Fruit fly (Drosophila melanogaster) whole organism, embryonic: ENCODE measurements around the gene CG31109.

ENCODE experiments used
- Abd-B ChIP-seq: fragments of 200-800 bp; sonication (Bioruptor generic); optimal IDR thresholded peaks from 2 replicates; lab custom pipeline; 2018; ENCODE audit warnings: missing biosample characterization, mild to moderate bottlenecking, missing genetic modification characterization, moderate library complexity
- Aef1 ChIP-seq: fragments of 200-800 bp; sonication (Bioruptor generic); IDR thresholded peaks from 3 replicates; pipeline ENCODE4 v1.3.6; 2022; ENCODE audit warnings: missing biosample characterization, missing genetic modification characterization
- Asciz ChIP-seq: fragments of 200-800 bp; sonication (Bioruptor generic); optimal IDR thresholded peaks from 2 replicates; lab custom pipeline; 2017; ENCODE audit warnings: missing biosample characterization, mild to moderate bottlenecking, missing genetic modification characterization, missing genetic modification reagents
- B-H1 ChIP-seq: fragments of 200-800 bp; sonication (Bioruptor generic); IDR thresholded peaks from 3 replicates; pipeline ENCODE4 v1.3.6; 2022; ENCODE audit warnings: missing biosample characterization, missing genetic modification characterization
- C15 ChIP-seq: fragments of 200-800 bp; sonication (Bioruptor generic); IDR thresholded peaks from 3 replicates; pipeline ENCODE4 v1.3.6; 2022; ENCODE audit warnings: missing biosample characterization, missing genetic modification characterization
- CG10274 ChIP-seq: fragments of 200-800 bp; sonication (Bioruptor generic); optimal IDR thresholded peaks from 3 replicates; lab custom pipeline; 2017; ENCODE audit warnings: missing biosample characterization, mild to moderate bottlenecking, missing genetic modification characterization
- CG10565 ChIP-seq: fragments of 200-800 bp; sonication (Bioruptor generic); optimal IDR thresholded peaks from 3 replicates; lab custom pipeline; 2016; ENCODE audit warnings: missing biosample characterization, mild to moderate bottlenecking, missing genetic modification characterization
- CG12391 ChIP-seq: fragments of 200-800 bp; sonication (Bioruptor generic); optimal IDR thresholded peaks from 3 replicates; lab custom pipeline; 2018; ENCODE audit warnings: missing biosample characterization, mild to moderate bottlenecking, missing genetic modification characterization, moderate library complexity
- CG14860 ChIP-seq: fragments of 200-800 bp; sonication (Bioruptor generic); IDR thresholded peaks from 3 replicates; pipeline ENCODE4 v1.3.6; 2022; ENCODE audit warnings: missing biosample characterization, missing genetic modification characterization; ENCODE audit not compliant: partially characterized antibody
- CG16815 ChIP-seq: fragments of 200-800 bp; sonication (Bioruptor generic); optimal IDR thresholded peaks from 3 replicates; lab custom pipeline; 2017; ENCODE audit warnings: missing biosample characterization, mild to moderate bottlenecking, missing genetic modification characterization
- CG17328 ChIP-seq: fragments of 200-800 bp; sonication (Bioruptor generic); IDR thresholded peaks from 2 replicates; pipeline ENCODE4 v1.3.6; 2022; ENCODE audit warnings: missing biosample characterization, missing genetic modification characterization
- CG31441 ChIP-seq: fragments of 200-800 bp; sonication (Bioruptor generic); IDR thresholded peaks from 2 replicates; pipeline ENCODE4 v1.3.6; 2022; ENCODE audit warnings: missing biosample characterization, missing genetic modification characterization
- CG9609 ChIP-seq: fragments of 200-800 bp; sonication (Bioruptor generic); optimal IDR thresholded peaks from 3 replicates; lab custom pipeline; 2016; ENCODE audit warnings: missing biosample characterization, missing genetic modification characterization
- CrebB ChIP-seq: fragments of 200-800 bp; sonication (Bioruptor generic); optimal IDR thresholded peaks from 3 replicates; lab custom pipeline; 2018; ENCODE audit warnings: missing biosample characterization, mild to moderate bottlenecking, missing genetic modification characterization
- Doc2 ChIP-seq: fragments of 200-800 bp; sonication (Bioruptor generic); IDR thresholded peaks from 2 replicates; pipeline ENCODE4 v1.3.6; 2022; ENCODE audit warnings: missing biosample characterization, missing genetic modification characterization
- HHEX ChIP-seq: fragments of 200-800 bp; sonication (Bioruptor generic); optimal IDR thresholded peaks from 3 replicates; lab custom pipeline; 2017; ENCODE audit warnings: missing biosample characterization, mild to moderate bottlenecking, missing genetic modification characterization, missing genetic modification reagents
- HLHmδ ChIP-seq: fragments of 200-800 bp; sonication (Bioruptor generic); optimal IDR thresholded peaks from 2 replicates; lab custom pipeline; 2018; ENCODE audit warnings: missing biosample characterization, mild to moderate bottlenecking, missing genetic modification characterization, moderate library complexity
- HmgD ChIP-seq: fragments of 200-800 bp; sonication (Bioruptor generic); optimal IDR thresholded peaks from 3 replicates; lab custom pipeline; 2016; ENCODE audit warnings: missing biosample characterization, missing genetic modification characterization
- Hr39 ChIP-seq: fragments of >200 bp; optimal IDR thresholded peaks from 2 replicates; lab custom pipeline; 2017
- MBD-R2 ChIP-seq: fragments of 200-800 bp; sonication (Bioruptor generic); IDR thresholded peaks from 2 replicates; pipeline ENCODE4 v1.3.6; 2022; ENCODE audit warnings: missing biosample characterization, missing genetic modification characterization
- MTF-1 ChIP-seq: fragments of 200-800 bp; sonication (Bioruptor generic); optimal IDR thresholded peaks from 2 replicates; lab custom pipeline; 2018; ENCODE audit warnings: missing biosample characterization, mild to moderate bottlenecking, missing genetic modification characterization, borderline replicate concordance
- Ptx1 ChIP-seq: fragments of 200-800 bp; sonication (Bioruptor generic); IDR thresholded peaks from 2 replicates; pipeline ENCODE4 v1.3.6; 2022; ENCODE audit warnings: missing biosample characterization, missing genetic modification characterization
- Spps ChIP-seq: fragments of 200-800 bp; sonication (Bioruptor generic); optimal IDR thresholded peaks from 2 replicates; lab custom pipeline; 2018; ENCODE audit warnings: missing biosample characterization, mild to moderate bottlenecking, missing genetic modification characterization
- Ssrp ChIP-seq: fragments of 200-800 bp; sonication (Bioruptor generic); optimal IDR thresholded peaks from 2 replicates; lab custom pipeline; 2018; ENCODE audit warnings: missing biosample characterization, mild to moderate bottlenecking, missing genetic modification characterization, moderate library complexity
- TFAM ChIP-seq: fragments of 200-800 bp; sonication (Bioruptor generic); optimal IDR thresholded peaks from 2 replicates; lab custom pipeline; 2017; ENCODE audit warnings: missing biosample characterization, missing genetic modification characterization, inconsistent platforms
- YL-1 ChIP-seq: fragments of 200-800 bp; sonication (Bioruptor generic); optimal IDR thresholded peaks from 3 replicates; lab custom pipeline; 2017; ENCODE audit warnings: missing biosample characterization, mild to moderate bottlenecking, missing genetic modification characterization
- ash1 ChIP-seq: fragments of 200-800 bp; sonication (Bioruptor generic); optimal IDR thresholded peaks from 2 replicates; lab custom pipeline; 2018; ENCODE audit warnings: missing biosample characterization, mild to moderate bottlenecking, missing genetic modification characterization
- cas ChIP-seq: fragments of 200-800 bp; sonication (Bioruptor generic); IDR thresholded peaks from 2 replicates; pipeline ENCODE4 v1.3.6; 2022; ENCODE audit warnings: missing biosample characterization, missing genetic modification characterization
- chif ChIP-seq, 2 experiments: fragments of 200-800 bp; sonication (Bioruptor generic); optimal IDR thresholded peaks; 3 replicates each; lab custom pipeline; 2016; ENCODE audit warnings: missing biosample characterization in 2 of 2, missing genetic modification characterization in 2 of 2
- ems ChIP-seq: fragments of 200-800 bp; sonication (Bioruptor generic); optimal IDR thresholded peaks from 3 replicates; lab custom pipeline; 2016; ENCODE audit warnings: missing biosample characterization, missing genetic modification characterization
- eve ChIP-seq, 2 experiments: fragments of >200 bp; optimal IDR thresholded peaks; 2 replicates each; lab custom pipeline; 2017; ENCODE audit warnings: missing biosample characterization in 2 of 2, missing genetic modification characterization in 2 of 2
- ewg ChIP-seq: fragments of 200-800 bp; sonication (Bioruptor generic); optimal IDR thresholded peaks from 3 replicates; lab custom pipeline; 2017; ENCODE audit warnings: mild to moderate bottlenecking, missing biosample characterization, missing genetic modification reagents, missing genetic modification characterization
- fd3F ChIP-seq: fragments of 200-800 bp; sonication (Bioruptor generic); optimal IDR thresholded peaks from 2 replicates; lab custom pipeline; 2018; ENCODE audit warnings: missing biosample characterization, mild to moderate bottlenecking, missing genetic modification characterization, moderate library complexity
- ftz-f1 ChIP-seq: fragments of 200-800 bp; sonication (Bioruptor generic); optimal IDR thresholded peaks from 2 replicates; lab custom pipeline; 2016; ENCODE audit warnings: missing biosample characterization, missing genetic modification characterization
- h ChIP-seq: fragments of >200 bp; optimal IDR thresholded peaks from 2 replicates; lab custom pipeline; 2017
- hth ChIP-seq: fragments of >200 bp; optimal IDR thresholded peaks from 2 replicates; lab custom pipeline; 2017; ENCODE audit warnings: inconsistent platforms
- inv ChIP-seq: fragments of 200-800 bp; sonication (Bioruptor generic); IDR thresholded peaks from 2 replicates; pipeline ENCODE4 v1.3.6; 2022; ENCODE audit warnings: missing biosample characterization, missing genetic modification characterization; ENCODE audit not compliant: partially characterized antibody
- mirr ChIP-seq: fragments of 200-800 bp; sonication (Bioruptor generic); optimal IDR thresholded peaks from 3 replicates; lab custom pipeline; 2018; ENCODE audit warnings: missing biosample characterization, mild to moderate bottlenecking, missing genetic modification characterization
- peb ChIP-seq: fragments of 200-800 bp; sonication (Bioruptor generic); IDR thresholded peaks from 2 replicates; pipeline ENCODE4 v1.3.6; 2022; ENCODE audit warnings: missing biosample characterization, missing genetic modification characterization
- pho ChIP-seq: fragments of 200-800 bp; sonication (Bioruptor generic); optimal IDR thresholded peaks from 2 replicates; lab custom pipeline; 2016; ENCODE audit warnings: missing biosample characterization, missing genetic modification characterization
- pum ChIP-seq: fragments of 200-800 bp; sonication (Bioruptor generic); optimal IDR thresholded peaks from 2 replicates; lab custom pipeline; 2016; ENCODE audit warnings: missing biosample characterization, missing genetic modification characterization
- ranshi ChIP-seq: fragments of 200-800 bp; sonication (Bioruptor generic); IDR thresholded peaks from 2 replicates; pipeline ENCODE4 v1.3.6; 2022; ENCODE audit warnings: missing biosample characterization, missing genetic modification characterization
- run ChIP-seq: fragments of 200-800 bp; sonication (Bioruptor generic); optimal IDR thresholded peaks from 3 replicates; lab custom pipeline; 2018; ENCODE audit warnings: missing biosample characterization, mild to moderate bottlenecking, missing genetic modification characterization
- salm ChIP-seq: fragments of 200-800 bp; sonication (Bioruptor generic); optimal IDR thresholded peaks from 2 replicates; lab custom pipeline; 2018; ENCODE audit warnings: missing biosample characterization, mild to moderate bottlenecking, missing genetic modification characterization
- sens-2 ChIP-seq: fragments of 200-800 bp; sonication (Bioruptor generic); IDR thresholded peaks from 2 replicates; pipeline ENCODE4 v1.3.6; 2022; ENCODE audit warnings: missing biosample characterization, missing genetic modification characterization
- sima ChIP-seq: fragments of 200-800 bp; sonication (Bioruptor generic); optimal IDR thresholded peaks from 2 replicates; lab custom pipeline; 2016; ENCODE audit warnings: missing biosample characterization, missing genetic modification characterization
- slbo ChIP-seq: fragments of 200-800 bp; sonication (Bioruptor generic); IDR thresholded peaks from 2 replicates; pipeline ENCODE4 v1.3.6; 2022; ENCODE audit warnings: missing biosample characterization, missing genetic modification characterization
- sqz ChIP-seq: fragments of 200-800 bp; sonication (Bioruptor generic); optimal IDR thresholded peaks from 3 replicates; lab custom pipeline; 2018; ENCODE audit warnings: missing biosample characterization, mild to moderate bottlenecking, missing genetic modification characterization
- stwl ChIP-seq: fragments of 200-800 bp; sonication (Bioruptor generic); optimal IDR thresholded peaks from 3 replicates; lab custom pipeline; 2018; ENCODE audit warnings: missing biosample characterization, mild to moderate bottlenecking, missing genetic modification characterization, moderate library complexity
- zen ChIP-seq: fragments of 200-800 bp; sonication (Bioruptor generic); optimal IDR thresholded peaks from 3 replicates; lab custom pipeline; 2018; ENCODE audit warnings: missing biosample characterization, mild to moderate bottlenecking, missing genetic modification characterization, moderate library complexity
- zf30C ChIP-seq: fragments of 200-800 bp; sonication (Bioruptor generic); optimal IDR thresholded peaks from 3 replicates; lab custom pipeline; 2018; ENCODE audit warnings: missing biosample characterization, mild to moderate bottlenecking, missing genetic modification characterization

The CG31109 gene

dm6 chr3R:25049742-25050517 is 4.5 kb downstream of the CG31109 start (continued):
- TF ChIP-seq slbo (GFP tag; lab: Robert Waterston, UW) (no peak), TFAM (GFP tag; lab: Kevin White, UChicago) (no peak), Asciz (GFP tag; lab: Kevin White, UChicago) (peak; percentile 17), pho (GFP tag; lab: Kevin White, UChicago) (no peak), ranshi (GFP tag; lab: Robert Waterston, UW) (no peak), Ptx1 (GFP tag; lab: Robert Waterston, UW) (no peak), inv (GFP tag; lab: Robert Waterston, UW) (no peak), ash1 (GFP tag; lab: Kevin White, UChicago) (no peak), B-H1 (GFP tag; lab: Robert Waterston, UW) (no peak), MBD-R2 (no peak), C15 (GFP tag; lab: Robert Waterston, UW) (no peak), zf30C (GFP tag; lab: Kevin White, UChicago) (peak; percentile 11), fd3F (GFP tag; lab: Kevin White, UChicago) (no peak), CrebB (tag; lab: Kevin White, UChicago) (peak; percentile 39), chif (GFP tag; optimal IDR thresholded peaks at IDR 0.05; lab: Kevin White, UChicago) (no peak), ewg (GFP tag; lab: Kevin White, UChicago) (no peak), ftz-f1 (GFP tag; lab: Kevin White, UChicago) (peak; percentile 46), Abd-B (GFP tag; lab: Kevin White, UChicago) (no peak), cas (GFP tag; lab: Robert Waterston, UW) (no peak), stwl (tag; lab: Kevin White, UChicago) (peak; percentile 73), Ssrp (tag; lab: Kevin White, UChicago) (no peak), ems (GFP tag; lab: Kevin White, UChicago) (no peak), mirr (GFP tag; lab: Kevin White, UChicago) (peak; percentile 93), CG14860 (GFP tag; lab: Robert Waterston, UW) (no peak), Spps (no peak), CG31441 (GFP tag; lab: Robert Waterston, UW) (no peak), pum (GFP tag; lab: Kevin White, UChicago) (no peak), sqz (GFP tag; lab: Kevin White, UChicago) (peak; percentile 34), CG10565 (GFP tag; lab: Kevin White, UChicago) (no peak), Aef1 (GFP tag; lab: Robert Waterston, UW) (no peak), peb (no peak), CG12391 (tag; lab: Kevin White, UChicago) (no peak), CG17328 (GFP tag; lab: Robert Waterston, UW) (no peak), YL-1 (no peak), h (no peak), HLHmδ (GFP tag; lab: Kevin White, UChicago) (peak; percentile 73), Doc2 (GFP tag; lab: Robert Waterston, UW) (no peak), HmgD (GFP tag; lab: Kevin White, UChicago) (peak; percentile 10), run (tag; lab: Kevin White, UChicago) (peak; percentile 21), MTF-1 (GFP tag; lab: Kevin White, UChicago) (peak; percentile 24), sima (GFP tag; lab: Kevin White, UChicago) (no peak), CG9609 (GFP tag; lab: Kevin White, UChicago) (no peak), zen (tag; lab: Kevin White, UChicago) (no peak), hth (lab: Kevin White, UChicago) (no peak), CG10274 (no peak), salm (tag; lab: Kevin White, UChicago) (no peak), CG16815 (GFP tag; lab: Kevin White, UChicago) (no peak), sens-2 (GFP tag; lab: Robert Waterston, UW) (no peak), HHEX (no peak), eve (GFP tag; optimal IDR thresholded peaks at IDR 0.05; lab: Kevin White, UChicago) (peak in 1 of 2 experiments; percentile 28), Hr39 (no peak)
